Fruit fly (Drosophila melanogaster): ENCODE measurements around the gene Sfp24F.

Gene Sfp24F

DNA sequence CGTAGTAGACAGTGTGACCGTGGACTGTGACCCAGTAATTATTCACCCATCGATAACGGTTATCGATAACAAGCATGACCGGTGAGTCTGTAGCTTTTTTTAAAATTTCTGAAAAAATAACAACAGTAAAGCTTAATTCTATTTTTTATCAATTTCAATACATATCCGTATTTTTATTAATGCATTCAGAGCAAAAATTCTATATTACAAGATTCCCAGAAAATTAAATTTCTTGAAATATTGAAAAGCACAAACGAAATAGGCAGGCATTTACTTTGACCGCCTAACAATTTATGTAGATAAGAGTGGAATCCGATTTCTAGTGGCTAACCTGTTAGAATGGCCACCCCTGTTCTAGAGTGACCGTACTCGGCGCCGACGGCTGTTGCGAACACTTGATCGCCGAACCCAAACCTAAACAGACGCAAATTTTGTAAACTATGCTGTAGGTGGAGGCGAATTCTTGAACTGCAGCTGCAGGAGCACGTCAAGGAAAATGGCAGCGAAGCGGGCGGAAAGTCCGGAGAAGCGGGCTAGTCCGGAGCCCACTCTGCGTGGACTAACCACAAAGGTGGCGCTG, 47.9 kb downstream of the Sfp24F start, which contains the start of gene CG3652 (continued):
- TF ChIP-seq CG8089 (GFP tag; optimal IDR thresholded peaks at IDR 0.05) (no peak), ham (GFP tag; IDR thresholded peaks at IDR 0.05) (no peak), CG16779 (GFP tag; IDR thresholded peaks at IDR 0.05) (no peak), CG1832 (GFP tag; optimal IDR thresholded peaks at IDR 0.05) (no peak), CG3847 (GFP tag; IDR thresholded peaks at IDR 0.05) (no peak), CG3065 (GFP tag; optimal IDR thresholded peaks at IDR 0.05) (no peak), en (GFP tag; optimal IDR thresholded peaks at IDR 0.05) (no peak), CG10321 (GFP tag; IDR thresholded peaks at IDR 0.05) (no peak), eve (GFP tag; optimal IDR thresholded peaks at IDR 0.05) (no peak), sens (GFP tag) (peak; percentile 87), vvl (GFP tag; IDR thresholded peaks at IDR 0.05) (peak; percentile 48), CG18262 (tag; optimal IDR thresholded peaks at IDR 0.05) (no peak), dmrt11E (tag; optimal IDR thresholded peaks at IDR 0.05) (peak; percentile 23), CTCF (GFP tag; optimal IDR thresholded peaks at IDR 0.05) (peak; percentile 60), CG14860 (GFP tag; IDR thresholded peaks at IDR 0.05; ENCODE audit: partially characterized antibody) (no peak), mld (GFP tag; IDR thresholded peaks at IDR 0.05; ENCODE audit: partially characterized antibody) (no peak), Six4 (GFP tag; optimal IDR thresholded peaks at IDR 0.05) (no peak), CG1602 (GFP tag; optimal IDR thresholded peaks at IDR 0.05) (no peak), Chrac-16 (GFP tag; optimal IDR thresholded peaks at IDR 0.05) (peak; percentile 43), YL-1 (GFP tag; optimal IDR thresholded peaks at IDR 0.05) (peak; percentile 61), Dp (GFP tag; optimal IDR thresholded peaks at IDR 0.05) (peak; percentile 68), CG18619 (GFP tag; optimal IDR thresholded peaks at IDR 0.05) (no peak), ase (GFP tag; IDR thresholded peaks at IDR 0.05) (no peak), wek (GFP tag; optimal IDR thresholded peaks at IDR 0.05) (no peak), stc (GFP tag; IDR thresholded peaks at IDR 0.05) (no peak), CG17612 (GFP tag; IDR thresholded peaks at IDR 0.05) (no peak), CG17385 (GFP tag; optimal IDR thresholded peaks at IDR 0.05) (no peak), Xrp1 (GFP tag; IDR thresholded peaks at IDR 0.05) (no peak), CG31441 (GFP tag; IDR thresholded peaks at IDR 0.05) (no peak), cg (GFP tag; optimal IDR thresholded peaks at IDR 0.05) (no peak), maf-S (GFP tag; optimal IDR thresholded peaks at IDR 0.05) (peak; percentile 20), CG4730 (GFP tag; IDR thresholded peaks at IDR 0.05) (no peak), CG4282 (GFP tag; optimal IDR thresholded peaks at IDR 0.05) (no peak), CG11456 (GFP tag; IDR thresholded peaks at IDR 0.05) (no peak), vnd (GFP tag; IDR thresholded peaks at IDR 0.05; ENCODE audit: partially characterized antibody) (no peak), knrl (GFP tag; IDR thresholded peaks at IDR 0.05; ENCODE audit: partially characterized antibody) (peak; percentile 47; the same call in 2 of the 3 replicates), CG3281 (GFP tag; optimal IDR thresholded peaks at IDR 0.05) (no peak), CG9437 (GFP tag; optimal IDR thresholded peaks at IDR 0.05) (peak; percentile 42), Abd-B (GFP tag; optimal IDR thresholded peaks at IDR 0.05) (peak; percentile 42), BEAF-32 (GFP tag; optimal IDR thresholded peaks at IDR 0.05) (peak; percentile 80), CG12299 (tag; optimal IDR thresholded peaks at IDR 0.05) (no peak), CG11695 (GFP tag; IDR thresholded peaks at IDR 0.05) (no peak), Max (GFP tag; optimal IDR thresholded peaks at IDR 0.05) (peak; percentile 33), CG14710 (tag; optimal IDR thresholded peaks at IDR 0.05) (peak; percentile 72), dysf (GFP tag; IDR thresholded peaks at IDR 0.05) (no peak), lola (GFP tag; optimal IDR thresholded peaks at IDR 0.05) (peak in 1 of 3 experiments; percentile 29), CG15073 (GFP tag; optimal IDR thresholded peaks at IDR 0.05) (no peak), CG12104 (GFP tag; optimal IDR thresholded peaks at IDR 0.05) (no peak), CG11696 (GFP tag; IDR thresholded peaks at IDR 0.05) (no peak), usp (GFP tag; optimal IDR thresholded peaks at IDR 0.05) (no peak), CG6272 (GFP tag; IDR thresholded peaks at IDR 0.05) (no peak), CG12391 (tag; optimal IDR thresholded peaks at IDR 0.05) (peak; percentile 48)

All from whole organism, embryonic.